Worm (Caenorhabditis elegans) whole organism, L4 larva: ENCODE data around the gene unc-68.

ENCODE experiments used
- arid-1 ChIP-seq: fragments of 200-800 bp; sonication (Bioruptor generic); conservative IDR thresholded peaks from 2 replicates; pipeline ENCODE4 v1.3.6; 2022; ENCODE audit warnings: missing genetic modification reagents, missing genetic modification characterization, missing compliant biosample characterization
- ces-1 ChIP-seq: fragments of 150-350 bp; sonication (generic microtip); optimal IDR thresholded peaks from 4 replicates; lab custom pipeline; 2014; ENCODE audit warnings: missing biosample characterization, missing genetic modification reagents, missing genetic modification characterization
- dmd-6 ChIP-seq: fragments of 200-800 bp; sonication (Bioruptor generic); IDR thresholded peaks from 2 replicates; pipeline ENCODE4 v1.3.6; 2022; ENCODE audit warnings: missing genetic modification reagents, missing genetic modification characterization, missing compliant biosample characterization
- gei-8 ChIP-seq: fragments of 200-800 bp; sonication (Bioruptor generic); optimal IDR thresholded peaks from 2 replicates; lab custom pipeline; 2018; ENCODE audit warnings: mild to moderate bottlenecking, missing genetic modification characterization, missing compliant biosample characterization
- lin-38 ChIP-seq: fragments of 200-800 bp; sonication (Bioruptor generic); IDR thresholded peaks from 2 replicates; pipeline ENCODE4 v1.3.6; 2022; ENCODE audit warnings: missing genetic modification reagents, missing genetic modification characterization, missing compliant biosample characterization
- lin-39 ChIP-seq: fragments of 150-350 bp; optimal IDR thresholded peaks from 2 replicates; lab custom pipeline; 2014; ENCODE audit warnings: missing biosample characterization, missing genetic modification reagents, missing genetic modification characterization
- nhr-237 ChIP-seq: sonication (generic microtip); optimal IDR thresholded peaks from 2 replicates; lab custom pipeline; 2017; ENCODE audit warnings: missing biosample characterization, missing genetic modification characterization
- unc-39 ChIP-seq: sonication (generic microtip); optimal IDR thresholded peaks from 2 replicates; lab custom pipeline; 2017; ENCODE audit warnings: missing biosample characterization, missing genetic modification characterization
- unc-62 ChIP-seq, 3 experiments: fragments of 150-350 bp in 1 of 3; sonication (generic microtip); optimal IDR thresholded peaks in 2 of 3; peaks in 1 of 3; 1 replicate in 1 of 3; 2 replicates in 2 of 3; lab custom pipeline; 2014 to 2017; ENCODE audit warnings: missing biosample characterization in 3 of 3, missing genetic modification characterization in 3 of 3, missing genetic modification reagents in 3 of 3, missing genotype in 1 of 3
- zip-11 ChIP-seq: fragments of 200-800 bp; sonication (Bioruptor generic); IDR thresholded peaks from 2 replicates; pipeline ENCODE4 v1.3.6; 2022; ENCODE audit warnings: missing genetic modification characterization, missing compliant biosample characterization
- ztf-11 ChIP-seq: fragments of 150-350 bp; optimal IDR thresholded peaks from 2 replicates; lab custom pipeline; 2014; ENCODE audit warnings: missing biosample characterization, missing genetic modification characterization
- ztf-7 ChIP-seq: fragments of 150-350 bp; optimal IDR thresholded peaks from 2 replicates; lab custom pipeline; 2014; ENCODE audit warnings: missing biosample characterization, missing genetic modification characterization

DNA sequence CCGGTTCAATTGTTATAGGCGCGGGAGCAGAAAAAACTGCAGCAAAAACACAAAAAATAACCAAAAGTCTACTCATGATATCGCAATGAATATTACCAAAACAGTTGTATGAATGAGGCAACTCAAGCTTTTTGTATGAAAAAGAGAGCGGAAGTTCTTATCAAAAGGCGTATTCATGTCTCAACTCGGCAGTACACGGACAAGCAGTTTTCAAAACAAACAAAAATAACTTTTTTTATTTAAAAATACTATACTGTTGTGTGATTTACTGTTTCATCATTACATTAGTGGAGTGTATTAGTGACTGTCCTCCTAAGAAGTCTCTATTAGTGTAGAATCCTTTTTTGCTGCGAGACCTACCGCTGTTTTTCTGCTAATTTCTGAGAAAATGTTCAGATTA is 18.6 kb upstream of the unc-68 start, which contains the start of gene Y57E12B.4:
- TF ChIP-seq unc-39 (tag; lab: Kevin White, UChicago) (no peak), unc-62 (GFP tag; optimal IDR thresholded peaks at IDR 0.05 in 1 of 2; lab: Kevin White, UChicago) (no peak), unc-62 (tag; optimal IDR thresholded peaks at IDR 0.05; lab: Kevin White, UChicago) (no peak), lin-38 (GFP tag; lab: Robert Waterston, UW) (no peak), arid-1 (GFP tag; lab: Robert Waterston, UW) (no peak), zip-11 (GFP tag; lab: Robert Waterston, UW) (no peak), ztf-11 (tag; lab: Kevin White, UChicago) (no peak), dmd-6 (GFP tag; lab: Robert Waterston, UW) (no peak), nhr-237 (tag; lab: Kevin White, UChicago) (no peak), gei-8 (GFP tag; lab: Kevin White, UChicago) (no peak), ces-1 (GFP tag; lab: Kevin White, UChicago) (no peak), lin-39 (no peak), ztf-7 (tag; lab: Kevin White, UChicago) (no peak)
